Worm (Caenorhabditis elegans) whole organism, young adult: Measurements from ENCODE around the gene ZK632.11.

Source experiments
- B0336.3 ChIP-seq: fragments of 200-800 bp; sonication (Bioruptor generic); IDR thresholded peaks from 2 replicates; pipeline ENCODE4 v1.3.6; 2022; ENCODE audit warnings: missing genetic modification characterization, missing compliant biosample characterization
- C06A6.2 ChIP-seq: fragments of 200-800 bp; sonication (Bioruptor generic); conservative IDR thresholded peaks from 2 replicates; pipeline ENCODE4 v1.3.6; 2022; ENCODE audit warnings: missing genetic modification characterization, missing compliant biosample characterization
- F10E7.11 ChIP-seq: sonication (generic microtip); optimal IDR thresholded peaks from 2 replicates; lab custom pipeline; 2017; ENCODE audit warnings: mild to moderate bottlenecking, missing genetic modification characterization, moderate library complexity, missing compliant biosample characterization
- F23B12.7 ChIP-seq: sonication (generic microtip); optimal IDR thresholded peaks from 2 replicates; lab custom pipeline; 2017; ENCODE audit warnings: missing genetic modification characterization, mild to moderate bottlenecking, missing compliant biosample characterization, antibody characterized with exemption, moderate library complexity; ENCODE audit not compliant: insufficient read depth
- F33H1.4 ChIP-seq: fragments of 200-800 bp; sonication (Bioruptor generic); IDR thresholded peaks from 2 replicates; pipeline ENCODE4 v1.3.6; 2022; ENCODE audit warnings: missing genetic modification reagents, missing genetic modification characterization, missing compliant biosample characterization
- F52B5.7 ChIP-seq: sonication (generic microtip); optimal IDR thresholded peaks from 2 replicates; lab custom pipeline; 2016; ENCODE audit warnings: mild to moderate bottlenecking, missing genetic modification characterization, missing compliant biosample characterization
- F55B11.4 ChIP-seq: sonication (generic microtip); optimal IDR thresholded peaks from 2 replicates; lab custom pipeline; 2016; ENCODE audit warnings: missing compliant biosample characterization, missing genetic modification characterization, borderline replicate concordance; ENCODE audit not compliant: insufficient read depth
- Y67H2A.10 ChIP-seq: fragments of 200-800 bp; sonication (Bioruptor generic); conservative IDR thresholded peaks from 2 replicates; pipeline ENCODE4 v1.3.6; 2022; ENCODE audit warnings: missing genetic modification reagents, missing genetic modification characterization, missing compliant biosample characterization
- Y79H2A.3 ChIP-seq: fragments of 200-800 bp; sonication (Bioruptor generic); conservative IDR thresholded peaks from 2 replicates; pipeline ENCODE4 v1.3.6; 2022; ENCODE audit warnings: missing genetic modification reagents, missing genetic modification characterization, missing compliant biosample characterization
- Y95B8A.8 ChIP-seq: fragments of 200-800 bp; sonication (Bioruptor generic); IDR thresholded peaks from 2 replicates; pipeline ENCODE4 v1.3.6; 2022; ENCODE audit warnings: missing genetic modification reagents, missing genetic modification characterization, missing compliant biosample characterization
- ama-1 ChIP-seq, 3 experiments: fragments of 150-350 bp in 1 of 3; sonication (generic microtip) in 2 of 3; optimal IDR thresholded peaks; 2 replicates each; lab custom pipeline; 2014 to 2018; ENCODE audit warnings: missing biosample characterization in 2 of 3, missing genetic modification characterization in 2 of 3, missing genetic modification reagents in 2 of 3
- aptf-2 ChIP-seq: fragments of 200-800 bp; sonication (Bioruptor generic); conservative IDR thresholded peaks from 2 replicates; pipeline ENCODE4 v1.3.6; 2022; ENCODE audit warnings: missing genetic modification reagents, missing genetic modification characterization, missing compliant biosample characterization
- aptf-3 ChIP-seq: fragments of 200-800 bp; sonication (Bioruptor generic); IDR thresholded peaks from 2 replicates; pipeline ENCODE4 v1.3.6; 2022; ENCODE audit warnings: missing genetic modification characterization, missing compliant biosample characterization
- atf-7 ChIP-seq: sonication (generic microtip); optimal IDR thresholded peaks from 2 replicates; lab custom pipeline; 2017; ENCODE audit warnings: mild to moderate bottlenecking, missing genetic modification characterization, missing compliant biosample characterization
- bed-1 ChIP-seq: fragments of 200-800 bp; sonication (Bioruptor generic); IDR thresholded peaks from 2 replicates; pipeline ENCODE4 v1.3.6; 2022; ENCODE audit warnings: missing genetic modification reagents, missing genetic modification characterization, missing compliant biosample characterization
- ceh-100 ChIP-seq: fragments of 200-800 bp; sonication (Bioruptor generic); IDR thresholded peaks from 2 replicates; pipeline ENCODE4 v1.3.6; 2022; ENCODE audit warnings: missing genetic modification reagents, missing genetic modification characterization, missing compliant biosample characterization
- ceh-40 ChIP-seq: fragments of 200-800 bp; sonication (Bioruptor generic); IDR thresholded peaks from 2 replicates; pipeline ENCODE4 v1.3.6; 2022; ENCODE audit warnings: missing genetic modification characterization, missing compliant biosample characterization
- ceh-58 ChIP-seq: fragments of 200-800 bp; sonication (Bioruptor generic); IDR thresholded peaks from 2 replicates; pipeline ENCODE4 v1.3.6; 2022; ENCODE audit warnings: missing genetic modification characterization, missing compliant biosample characterization
- dox-1 ChIP-seq: fragments of 200-800 bp; sonication (Bioruptor generic); IDR thresholded peaks from 2 replicates; pipeline ENCODE4 v1.3.6; 2022; ENCODE audit warnings: missing genetic modification reagents, missing genetic modification characterization, missing compliant biosample characterization
- egl-44 ChIP-seq: fragments of 200-800 bp; sonication (Bioruptor generic); IDR thresholded peaks from 2 replicates; pipeline ENCODE4 v1.3.6; 2022; ENCODE audit warnings: missing genetic modification reagents, missing genetic modification characterization, missing compliant biosample characterization
- hlh-26 ChIP-seq: fragments of 200-800 bp; sonication (Bioruptor generic); conservative IDR thresholded peaks from 2 replicates; pipeline ENCODE4 v1.3.6; 2022; ENCODE audit warnings: missing genetic modification reagents, missing genetic modification characterization, missing compliant biosample characterization
- hmg-1.2 ChIP-seq: fragments of 200-800 bp; sonication (Bioruptor generic); IDR thresholded peaks from 2 replicates; pipeline ENCODE4 v1.3.6; 2022; ENCODE audit warnings: missing genetic modification reagents, missing genetic modification characterization, missing compliant biosample characterization
- hmg-20 ChIP-seq: fragments of 200-800 bp; sonication (Bioruptor generic); IDR thresholded peaks from 2 replicates; pipeline ENCODE4 v1.3.6; 2022; ENCODE audit warnings: missing genetic modification reagents, missing genetic modification characterization, missing compliant biosample characterization
- hrde-1 ChIP-seq: sonication (generic microtip); optimal IDR thresholded peaks from 2 replicates; lab custom pipeline; 2016; ENCODE audit warnings: missing genetic modification characterization, mild to moderate bottlenecking, missing compliant biosample characterization, moderate library complexity, missing genotype, missing genetic modification reagents, borderline replicate concordance
- let-526 ChIP-seq: fragments of 200-800 bp; sonication (Bioruptor generic); IDR thresholded peaks from 2 replicates; pipeline ENCODE4 v1.3.6; 2022; ENCODE audit warnings: missing genetic modification reagents, missing genetic modification characterization, missing compliant biosample characterization
- lin-26 ChIP-seq: fragments of 200-800 bp; sonication (Bioruptor generic); IDR thresholded peaks from 2 replicates; pipeline ENCODE4 v1.3.6; 2022; ENCODE audit warnings: missing genetic modification reagents, missing genetic modification characterization, missing compliant biosample characterization
- lin-54 ChIP-seq: fragments of 200-800 bp; sonication (Bioruptor generic); optimal IDR thresholded peaks from 2 replicates; lab custom pipeline; 2018; ENCODE audit warnings: mild to moderate bottlenecking, missing genetic modification characterization, missing compliant biosample characterization
- lsl-1 ChIP-seq: fragments of 200-800 bp; sonication (Bioruptor generic); optimal IDR thresholded peaks from 2 replicates; lab custom pipeline; 2018; ENCODE audit warnings: mild to moderate bottlenecking, missing genetic modification characterization, moderate library complexity, missing compliant biosample characterization
- madf-6 ChIP-seq: fragments of 200-800 bp; sonication (Bioruptor generic); IDR thresholded peaks from 2 replicates; pipeline ENCODE4 v1.3.6; 2022; ENCODE audit warnings: missing genetic modification reagents, missing genetic modification characterization, missing compliant biosample characterization
- madf-8 ChIP-seq: fragments of 200-800 bp; sonication (Bioruptor generic); conservative IDR thresholded peaks from 2 replicates; pipeline ENCODE4 v1.3.6; 2022; ENCODE audit warnings: missing genetic modification reagents, missing genetic modification characterization, missing compliant biosample characterization
- mes-4 ChIP-seq: sonication (generic microtip); optimal IDR thresholded peaks from 2 replicates; lab custom pipeline; 2016; ENCODE audit warnings: missing genotype, missing genetic modification characterization, missing compliant biosample characterization
- nfya-1 ChIP-seq: sonication (generic microtip); optimal IDR thresholded peaks from 2 replicates; lab custom pipeline; 2017; ENCODE audit warnings: antibody characterized with exemption, missing compliant biosample characterization, missing genetic modification characterization, borderline replicate concordance; ENCODE audit not compliant: insufficient read depth
- nfya-2 ChIP-seq: fragments of 200-800 bp; sonication (Bioruptor generic); IDR thresholded peaks from 2 replicates; pipeline ENCODE4 v1.3.6; 2022; ENCODE audit warnings: missing genetic modification reagents, missing genetic modification characterization, missing compliant biosample characterization
- nfyb-1 ChIP-seq: fragments of 200-800 bp; sonication (Bioruptor generic); IDR thresholded peaks from 2 replicates; pipeline ENCODE4 v1.3.6; 2022; ENCODE audit warnings: missing genetic modification reagents, missing genetic modification characterization, missing compliant biosample characterization
- rec-8 ChIP-seq, 2 experiments: sonication (generic microtip); optimal IDR thresholded peaks; 2 replicates each; lab custom pipeline; 2016; ENCODE audit warnings: mild to moderate bottlenecking in 2 of 2, missing genetic modification characterization in 2 of 2, missing genetic modification reagents in 2 of 2, missing genotype in 2 of 2, missing biosample characterization in 1 of 2, missing compliant biosample characterization in 1 of 2, moderate library complexity in 1 of 2
- rpc-1 ChIP-seq, 2 experiments: fragments of 150-350 bp in 1 of 2; sonication (generic microtip) in 1 of 2; optimal IDR thresholded peaks; 2 replicates each; lab custom pipeline; 2014 to 2018; ENCODE audit warnings: missing biosample characterization in 1 of 2, missing genetic modification characterization in 1 of 2, missing genetic modification reagents in 1 of 2, missing genotype in 1 of 2
- sdz-38 ChIP-seq: sonication (generic microtip); optimal IDR thresholded peaks from 2 replicates; lab custom pipeline; 2016; ENCODE audit warnings: missing genotype, missing genetic modification characterization, missing compliant biosample characterization
- snpc-1.3 ChIP-seq: sonication (generic microtip); optimal IDR thresholded peaks from 2 replicates; lab custom pipeline; 2017; ENCODE audit warnings: missing genetic modification characterization, mild to moderate bottlenecking, missing compliant biosample characterization, antibody characterized with exemption, moderate library complexity, missing genotype, missing genetic modification reagents; ENCODE audit not compliant: insufficient read depth
- snpc-3.4 ChIP-seq: sonication (generic microtip); optimal IDR thresholded peaks from 2 replicates; lab custom pipeline; 2017; ENCODE audit warnings: missing genetic modification characterization, mild to moderate bottlenecking, missing compliant biosample characterization, antibody characterized with exemption, moderate library complexity, missing genotype, missing genetic modification reagents
- tbp1 ChIP-seq: fragments of 200-800 bp; sonication (Bioruptor generic); optimal IDR thresholded peaks from 2 replicates; lab custom pipeline; 2018; ENCODE audit warnings: mild to moderate bottlenecking, missing genetic modification characterization, missing compliant biosample characterization
- tbx-9 ChIP-seq: sonication (generic microtip); optimal IDR thresholded peaks from 2 replicates; lab custom pipeline; 2016; ENCODE audit warnings: borderline replicate concordance, missing genetic modification characterization, inconsistent platforms, missing compliant biosample characterization
- unc-62 ChIP-seq: fragments of 150-350 bp; optimal IDR thresholded peaks from 2 replicates; lab custom pipeline; 2014; ENCODE audit warnings: missing biosample characterization, missing genetic modification reagents, missing genetic modification characterization
- zim-3 ChIP-seq: sonication (generic microtip); optimal IDR thresholded peaks from 2 replicates; lab custom pipeline; 2017; ENCODE audit warnings: mild to moderate bottlenecking, missing genetic modification characterization, moderate library complexity, missing compliant biosample characterization
- ztf-18 ChIP-seq: sonication (generic microtip); optimal IDR thresholded peaks from 2 replicates; lab custom pipeline; 2016; ENCODE audit warnings: missing genotype, mild to moderate bottlenecking, missing genetic modification characterization, missing compliant biosample characterization
- ztf-22 ChIP-seq: fragments of 200-800 bp; sonication (Bioruptor generic); optimal IDR thresholded peaks from 2 replicates; lab custom pipeline; 2018; ENCODE audit warnings: mild to moderate bottlenecking, missing genetic modification characterization, moderate library complexity, missing compliant biosample characterization

The ZK632.11 gene

DNA sequence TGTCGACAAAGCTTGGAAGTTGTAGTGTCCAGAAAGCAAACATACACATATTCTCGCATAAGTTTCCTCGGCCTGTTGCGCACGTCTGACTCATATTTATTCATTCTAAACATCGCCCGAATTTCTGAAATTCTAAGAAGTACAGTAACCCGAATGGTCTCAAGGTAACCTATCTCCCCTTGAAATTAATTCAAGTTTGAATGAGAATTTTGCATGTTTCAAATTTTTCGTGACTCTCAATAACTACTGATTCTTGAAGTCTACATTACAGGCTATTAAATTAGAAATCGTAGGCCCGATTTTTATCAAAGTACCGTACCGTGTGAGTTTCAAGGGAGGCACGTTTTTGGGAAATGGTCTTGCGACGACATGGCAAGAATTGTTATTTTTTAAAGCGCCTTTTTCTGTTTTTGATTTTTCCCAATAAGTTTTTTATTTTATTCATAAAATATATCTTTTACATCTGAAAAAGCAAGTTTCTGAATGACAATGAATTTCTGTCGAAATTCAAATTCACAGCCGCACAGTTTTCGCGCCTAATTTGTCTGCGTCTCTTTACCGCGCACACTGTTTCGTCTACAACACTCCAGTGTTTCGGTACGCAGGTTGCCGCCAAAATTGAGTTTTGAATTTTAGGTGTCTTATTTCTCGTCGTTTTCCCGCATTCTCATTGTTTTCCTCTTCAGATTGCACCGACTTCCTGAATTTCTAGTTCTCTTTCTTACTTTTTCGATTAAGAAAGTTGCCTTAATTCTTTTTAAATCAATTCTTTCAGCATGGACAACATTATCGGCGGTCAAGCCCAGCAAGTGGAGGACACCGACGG, 33.9 kb upstream of the ZK632.11 start, which contains the start of the genes R10E11.9 and mcm-6 (continued):
- no peak for TF ChIP-seq snpc-1.3 (tag; lab: Kevin White, UChicago)
- TF ChIP-seq F55B11.4: no peak
- no peak for TF ChIP-seq nfya-2
- TF ChIP-seq sdz-38 (tag; lab: Kevin White, UChicago): no peak
- TF ChIP-seq F33H1.4 (GFP tag; lab: Robert Waterston, UW): peak; percentile 86
- TF ChIP-seq tbp1 (GFP tag; lab: Kevin White, UChicago): no peak
- TF ChIP-seq ztf-18 (tag; lab: Kevin White, UChicago): no peak
- no peak for TF ChIP-seq unc-62 (GFP tag; lab: Kevin White, UChicago)
- TF ChIP-seq nfya-1 (tag; lab: Kevin White, UChicago): no peak
- no peak for TF ChIP-seq ztf-22 (GFP tag; lab: Kevin White, UChicago)
- no peak for TF ChIP-seq hrde-1
- no peak for TF ChIP-seq Y95B8A.8 (GFP tag; lab: Robert Waterston, UW)
- TF ChIP-seq ceh-58: no peak
- TF ChIP-seq madf-8 (GFP tag; lab: Robert Waterston, UW): peak; percentile 91
- no peak for TF ChIP-seq lin-26
- TF ChIP-seq F23B12.7 (tag; lab: Kevin White, UChicago): no peak
- no peak for TF ChIP-seq ceh-100 (GFP tag; lab: Robert Waterston, UW)
- no peak for TF ChIP-seq rec-8 (tag; optimal IDR thresholded peaks at IDR 0.05; lab: Kevin White, UChicago)
- no peak for TF ChIP-seq nfyb-1 (GFP tag; lab: Robert Waterston, UW)
- no peak for TF ChIP-seq aptf-2 (GFP tag; lab: Robert Waterston, UW)
- no peak for TF ChIP-seq F10E7.11 (tag; lab: Kevin White, UChicago)
- TF ChIP-seq lsl-1 (GFP tag; lab: Kevin White, UChicago): peak; percentile 92
- no peak for TF ChIP-seq ceh-40 (GFP tag; lab: Robert Waterston, UW)
- no peak for TF ChIP-seq hlh-26 (GFP tag; lab: Robert Waterston, UW)
- no peak for TF ChIP-seq let-526
- no peak for TF ChIP-seq atf-7 (tag; lab: Kevin White, UChicago)
- no peak for TF ChIP-seq ama-1 (optimal IDR thresholded peaks at IDR 0.05; lab: Kevin White, UChicago)
- TF ChIP-seq ama-1 (GFP tag; optimal IDR thresholded peaks at IDR 0.05; lab: Kevin White, UChicago): no peak
- no peak for TF ChIP-seq aptf-3
- 0 out of 2 replicates have a peak, but pooled peaks have one; percentile 15 for TF ChIP-seq B0336.3 (GFP tag; lab: Robert Waterston, UW)
- no peak for TF ChIP-seq egl-44
- no peak for TF ChIP-seq bed-1 (GFP tag; lab: Robert Waterston, UW)
- TF ChIP-seq hmg-20: no peak
- no peak for TF ChIP-seq C06A6.2 (GFP tag; lab: Robert Waterston, UW)
- TF ChIP-seq rpc-1 (optimal IDR thresholded peaks at IDR 0.05; lab: Kevin White, UChicago): no peak
- TF ChIP-seq rpc-1 (tag; optimal IDR thresholded peaks at IDR 0.05; lab: Kevin White, UChicago): no peak
- no peak for TF ChIP-seq tbx-9 (tag; lab: Kevin White, UChicago)
- TF ChIP-seq mes-4 (tag; lab: Kevin White, UChicago): no peak
- TF ChIP-seq zim-3 (tag; lab: Kevin White, UChicago): no peak
- peak; percentile 66 for TF ChIP-seq snpc-3.4 (tag; lab: Kevin White, UChicago)
- TF ChIP-seq lin-54 (GFP tag; lab: Kevin White, UChicago): peak; percentile 80
- 0 out of 2 replicates have a peak, but pooled peaks have one; percentile 6 for TF ChIP-seq Y79H2A.3 (GFP tag; lab: Robert Waterston, UW)
- TF ChIP-seq hmg-1.2 (GFP tag; lab: Robert Waterston, UW): peak; percentile 96
- TF ChIP-seq dox-1 (GFP tag; lab: Robert Waterston, UW): peak; percentile 68
- TF ChIP-seq Y67H2A.10 (GFP tag; lab: Robert Waterston, UW): no peak
- peak; percentile 94 for TF ChIP-seq madf-6
- no peak for TF ChIP-seq F52B5.7 (tag; lab: Kevin White, UChicago)
